Fruit fly (Drosophila melanogaster) whole organism, embryonic: Measurements from ENCODE around the gene CG42399.

ENCODE experiments used
- Atf6 ChIP-seq: fragments of 200-800 bp; sonication (Bioruptor generic); IDR thresholded peaks from 2 replicates; pipeline ENCODE4 v1.3.6; 2022; ENCODE audit warnings: missing biosample characterization, missing genetic modification characterization
- B-H1 ChIP-seq: fragments of 200-800 bp; sonication (Bioruptor generic); IDR thresholded peaks from 3 replicates; pipeline ENCODE4 v1.3.6; 2022; ENCODE audit warnings: missing biosample characterization, missing genetic modification characterization
- CG10267 ChIP-seq: fragments of 200-800 bp; sonication (Bioruptor generic); optimal IDR thresholded peaks from 2 replicates; lab custom pipeline; 2018; ENCODE audit warnings: missing biosample characterization, mild to moderate bottlenecking, missing genetic modification characterization, moderate library complexity
- CG12659 ChIP-seq: fragments of 200-800 bp; sonication (Bioruptor generic); optimal IDR thresholded peaks from 3 replicates; lab custom pipeline; 2017; ENCODE audit warnings: mild to moderate bottlenecking, missing biosample characterization, missing genetic modification reagents, missing genetic modification characterization
- CG12769 ChIP-seq: fragments of 200-800 bp; sonication (Bioruptor generic); optimal IDR thresholded peaks from 2 replicates; lab custom pipeline; 2019; ENCODE audit warnings: missing biosample characterization, mild to moderate bottlenecking, missing genetic modification characterization, moderate library complexity
- CG13296 ChIP-seq: fragments of 200-800 bp; sonication (Bioruptor generic); optimal IDR thresholded peaks from 3 replicates; lab custom pipeline; 2018; ENCODE audit warnings: missing biosample characterization, mild to moderate bottlenecking, missing genetic modification characterization
- CG13624 ChIP-seq: fragments of 200-800 bp; sonication (Bioruptor generic); optimal IDR thresholded peaks from 2 replicates; lab custom pipeline; 2016; ENCODE audit warnings: missing biosample characterization, missing genetic modification characterization
- CG15011 ChIP-seq: fragments of 200-800 bp; sonication (Bioruptor generic); optimal IDR thresholded peaks from 3 replicates; lab custom pipeline; 2018; ENCODE audit warnings: missing biosample characterization, mild to moderate bottlenecking, missing genetic modification characterization
- CG1529 ChIP-seq: fragments of 200-800 bp; sonication (Bioruptor generic); optimal IDR thresholded peaks from 3 replicates; lab custom pipeline; 2018; ENCODE audit warnings: missing biosample characterization, missing genetic modification characterization
- CG17829 ChIP-seq: fragments of 200-800 bp; optimal IDR thresholded peaks from 2 replicates; lab custom pipeline; 2019; ENCODE audit warnings: missing biosample characterization, mild to moderate bottlenecking, missing genetic modification characterization, moderate library complexity
- CG17912 ChIP-seq: fragments of 200-800 bp; sonication (Bioruptor generic); optimal IDR thresholded peaks from 2 replicates; lab custom pipeline; 2018; ENCODE audit warnings: missing biosample characterization, mild to moderate bottlenecking, missing genetic modification characterization
- CG30020 ChIP-seq: fragments of 200-800 bp; optimal IDR thresholded peaks from 2 replicates; lab custom pipeline; 2019; ENCODE audit warnings: missing biosample characterization, mild to moderate bottlenecking, missing genetic modification characterization, moderate library complexity
- CG33213 ChIP-seq: fragments of 200-800 bp; sonication (Bioruptor generic); optimal IDR thresholded peaks from 3 replicates; lab custom pipeline; 2016; ENCODE audit warnings: missing biosample characterization, missing genetic modification characterization
- CG33557 ChIP-seq: fragments of 200-800 bp; sonication (Bioruptor generic); optimal IDR thresholded peaks from 2 replicates; lab custom pipeline; 2019; ENCODE audit warnings: missing biosample characterization, mild to moderate bottlenecking, missing genetic modification characterization, moderate library complexity
- CG6791 ChIP-seq: fragments of 200-800 bp; sonication (Bioruptor generic); IDR thresholded peaks from 3 replicates; pipeline ENCODE4 v1.3.6; 2022; ENCODE audit warnings: missing biosample characterization, missing genetic modification characterization; ENCODE audit not compliant: partially characterized antibody
- CG7745 ChIP-seq: fragments of 200-800 bp; sonication (Bioruptor generic); optimal IDR thresholded peaks from 2 replicates; lab custom pipeline; 2018; ENCODE audit warnings: missing biosample characterization, mild to moderate bottlenecking, missing genetic modification characterization, moderate library complexity
- CG8359 ChIP-seq: fragments of 200-800 bp; sonication (Bioruptor generic); optimal IDR thresholded peaks from 2 replicates; lab custom pipeline; 2017; ENCODE audit warnings: missing biosample characterization, mild to moderate bottlenecking, missing genetic modification characterization, borderline replicate concordance
- CG9215 ChIP-seq: fragments of 200-800 bp; sonication (Bioruptor generic); IDR thresholded peaks from 2 replicates; pipeline ENCODE4 v1.3.6; 2022; ENCODE audit warnings: missing biosample characterization, missing genetic modification characterization
- D19B ChIP-seq: fragments of 200-800 bp; sonication (Bioruptor generic); optimal IDR thresholded peaks from 2 replicates; lab custom pipeline; 2017; ENCODE audit warnings: missing biosample characterization, mild to moderate bottlenecking, missing genetic modification characterization
- Drgx ChIP-seq: fragments of 200-800 bp; sonication (Bioruptor generic); IDR thresholded peaks from 2 replicates; pipeline ENCODE4 v1.3.6; 2022; ENCODE audit warnings: missing biosample characterization, missing genetic modification characterization
- Gsc ChIP-seq: fragments of 200-800 bp; sonication (Bioruptor generic); IDR thresholded peaks from 2 replicates; pipeline ENCODE4 v1.3.6; 2022; ENCODE audit warnings: missing biosample characterization, missing genetic modification characterization
- HLH54F ChIP-seq: fragments of 200-800 bp; sonication (Bioruptor generic); optimal IDR thresholded peaks from 3 replicates; lab custom pipeline; 2016; ENCODE audit warnings: missing biosample characterization, missing genetic modification characterization
- Jarid2 ChIP-seq: fragments of 200-800 bp; sonication (Bioruptor generic); optimal IDR thresholded peaks from 3 replicates; lab custom pipeline; 2017; ENCODE audit warnings: mild to moderate bottlenecking, missing biosample characterization, missing genetic modification reagents, missing genetic modification characterization
- ac ChIP-seq: fragments of 200-800 bp; sonication (Bioruptor generic); optimal IDR thresholded peaks from 3 replicates; lab custom pipeline; 2017; ENCODE audit warnings: missing biosample characterization, mild to moderate bottlenecking, missing genetic modification characterization
- bowl ChIP-seq: fragments of 200-800 bp; sonication (Bioruptor generic); IDR thresholded peaks from 2 replicates; pipeline ENCODE4 v1.3.6; 2022; ENCODE audit warnings: missing biosample characterization, missing genetic modification characterization
- br ChIP-seq: fragments of >200 bp; optimal IDR thresholded peaks from 2 replicates; lab custom pipeline; 2017
- chinmo ChIP-seq: fragments of 200-800 bp; sonication (Bioruptor generic); IDR thresholded peaks from 4 replicates; pipeline ENCODE4 v1.3.6; 2022; ENCODE audit warnings: missing biosample characterization, missing genetic modification characterization; ENCODE audit not compliant: partially characterized antibody
- chn ChIP-seq: fragments of 200-800 bp; sonication (Bioruptor generic); optimal IDR thresholded peaks from 2 replicates; lab custom pipeline; 2016; ENCODE audit warnings: missing biosample characterization, missing genetic modification characterization
- dan ChIP-seq: fragments of 200-800 bp; sonication (Bioruptor generic); IDR thresholded peaks from 2 replicates; pipeline ENCODE4 v1.3.6; 2022; ENCODE audit warnings: missing biosample characterization, missing genetic modification characterization
- dysf ChIP-seq: fragments of 200-800 bp; sonication (Bioruptor generic); IDR thresholded peaks from 3 replicates; pipeline ENCODE4 v1.3.6; 2022; ENCODE audit warnings: missing biosample characterization, missing genetic modification characterization
- emc ChIP-seq: fragments of 200-800 bp; sonication (Bioruptor generic); optimal IDR thresholded peaks from 2 replicates; lab custom pipeline; 2016; ENCODE audit warnings: missing biosample characterization, missing genetic modification characterization
- en ChIP-seq: fragments of 200-800 bp; sonication (Bioruptor generic); optimal IDR thresholded peaks from 2 replicates; lab custom pipeline; 2016; ENCODE audit warnings: missing biosample characterization, missing genetic modification characterization
- eve ChIP-seq, 2 experiments: fragments of >200 bp; optimal IDR thresholded peaks; 2 replicates each; lab custom pipeline; 2017; ENCODE audit warnings: missing biosample characterization in 2 of 2, missing genetic modification characterization in 2 of 2
- grau ChIP-seq: fragments of 200-800 bp; optimal IDR thresholded peaks from 3 replicates; lab custom pipeline; 2019; ENCODE audit warnings: missing biosample characterization, mild to moderate bottlenecking, missing genetic modification characterization, moderate library complexity
- ind ChIP-seq: fragments of 200-800 bp; sonication (Bioruptor generic); optimal IDR thresholded peaks from 3 replicates; lab custom pipeline; 2016; ENCODE audit warnings: missing biosample characterization, missing genetic modification characterization
- mld ChIP-seq: fragments of 200-800 bp; sonication (Bioruptor generic); IDR thresholded peaks from 3 replicates; pipeline ENCODE4 v1.3.6; 2022; ENCODE audit warnings: missing biosample characterization, missing genetic modification characterization; ENCODE audit not compliant: partially characterized antibody
- nerfin-2 ChIP-seq: fragments of 200-800 bp; sonication (Bioruptor generic); IDR thresholded peaks from 2 replicates; pipeline ENCODE4 v1.3.6; 2022; ENCODE audit warnings: missing biosample characterization, missing genetic modification characterization; ENCODE audit not compliant: partially characterized antibody
- nom ChIP-seq: fragments of 200-800 bp; sonication (Bioruptor generic); optimal IDR thresholded peaks from 2 replicates; lab custom pipeline; 2017; ENCODE audit warnings: missing biosample characterization, missing genetic modification characterization, mild to moderate bottlenecking, moderate library complexity, missing genetic modification reagents
- org-1 ChIP-seq: fragments of 200-800 bp; sonication (Bioruptor generic); optimal IDR thresholded peaks from 2 replicates; lab custom pipeline; 2017; ENCODE audit warnings: missing biosample characterization, missing genetic modification characterization
- pan ChIP-seq, 4 experiments: fragments of >200 bp in 3 of 4; fragments of 200-800 bp in 1 of 4; sonication (Bioruptor generic) in 1 of 4; optimal IDR thresholded peaks in 3 of 4; IDR thresholded peaks in 1 of 4; 2 replicates each; pipeline versions ENCODE4 v1.3.6 to Lab custom; 2017 to 2022; ENCODE audit warnings: missing biosample characterization in 2 of 4, missing genetic modification characterization in 2 of 4, mixed read lengths in 1 of 4
- pb ChIP-seq: fragments of 200-800 bp; sonication (Bioruptor generic); optimal IDR thresholded peaks from 3 replicates; lab custom pipeline; 2016; ENCODE audit warnings: missing biosample characterization, missing genetic modification characterization
- pros ChIP-seq: fragments of 200-800 bp; sonication (Bioruptor generic); optimal IDR thresholded peaks from 3 replicates; lab custom pipeline; 2019; ENCODE audit warnings: missing biosample characterization, mild to moderate bottlenecking, missing genetic modification characterization, moderate library complexity
- schlank ChIP-seq: fragments of 200-800 bp; sonication (Bioruptor generic); optimal IDR thresholded peaks from 2 replicates; lab custom pipeline; 2018; ENCODE audit warnings: missing biosample characterization, mild to moderate bottlenecking, missing genetic modification characterization
- sens-2 ChIP-seq: fragments of 200-800 bp; sonication (Bioruptor generic); IDR thresholded peaks from 2 replicates; pipeline ENCODE4 v1.3.6; 2022; ENCODE audit warnings: missing biosample characterization, missing genetic modification characterization
- seq ChIP-seq: fragments of 200-800 bp; sonication (Bioruptor generic); IDR thresholded peaks from 2 replicates; pipeline ENCODE4 v1.3.6; 2022; ENCODE audit warnings: missing biosample characterization, missing genetic modification characterization
- shn ChIP-seq: fragments of 200-800 bp; sonication (Bioruptor generic); optimal IDR thresholded peaks from 3 replicates; lab custom pipeline; 2016; ENCODE audit warnings: missing biosample characterization, missing genetic modification characterization
- sima ChIP-seq: fragments of 200-800 bp; sonication (Bioruptor generic); optimal IDR thresholded peaks from 2 replicates; lab custom pipeline; 2016; ENCODE audit warnings: missing biosample characterization, missing genetic modification characterization
- tin ChIP-seq: fragments of 200-800 bp; sonication (Bioruptor generic); optimal IDR thresholded peaks from 3 replicates; lab custom pipeline; 2016; ENCODE audit warnings: missing biosample characterization, missing genetic modification characterization
- tio ChIP-seq: fragments of 200-800 bp; sonication (Bioruptor generic); optimal IDR thresholded peaks from 2 replicates; lab custom pipeline; 2017; ENCODE audit warnings: missing biosample characterization, missing genetic modification characterization, inconsistent platforms
- unc-4 ChIP-seq: fragments of 200-800 bp; sonication (Bioruptor generic); IDR thresholded peaks from 2 replicates; pipeline ENCODE4 v1.3.6; 2022; ENCODE audit warnings: missing biosample characterization, missing genetic modification characterization; ENCODE audit not compliant: partially characterized antibody
- wek ChIP-seq: fragments of 200-800 bp; sonication (Bioruptor generic); optimal IDR thresholded peaks from 3 replicates; lab custom pipeline; 2018; ENCODE audit warnings: missing biosample characterization, mild to moderate bottlenecking, missing genetic modification characterization, moderate library complexity

The CG42399 gene

dm6 chr2L:94639-95059 lies 58.5 kb downstream of the CG42399 start, which contains the start of gene Zir:
TSS of gene Zir (plus strand) at chr2L:94739.
- TF ChIP-seq emc (GFP tag; lab: Kevin White, UChicago) (no peak), chinmo (GFP tag; lab: Robert Waterston, UW) (peak; percentile 77; the same call in 2 of the 4 replicates), eve (GFP tag; optimal IDR thresholded peaks at IDR 0.05; lab: Kevin White, UChicago) (peak in 1 of 2 experiments; percentile 75), CG10267 (tag; lab: Kevin White, UChicago) (peak; percentile 21), sens-2 (GFP tag; lab: Robert Waterston, UW) (no peak), bowl (GFP tag; lab: Robert Waterston, UW) (no peak), HLH54F (no peak), CG13624 (GFP tag; lab: Kevin White, UChicago) (peak; percentile 13), CG17912 (peak; percentile 34), D19B (GFP tag; lab: Kevin White, UChicago) (no peak), ac (no peak), Jarid2 (GFP tag; lab: Kevin White, UChicago) (no peak), CG8359 (no peak), grau (tag; lab: Kevin White, UChicago) (no peak), CG33213 (GFP tag; lab: Kevin White, UChicago) (no peak), shn (GFP tag; lab: Kevin White, UChicago) (no peak), CG1529 (no peak), unc-4 (GFP tag; lab: Robert Waterston, UW) (peak; percentile 67), br (no peak), nom (GFP tag; lab: Kevin White, UChicago) (peak; percentile 17), CG15011 (GFP tag; lab: Kevin White, UChicago) (no peak), CG12659 (GFP tag; lab: Kevin White, UChicago) (peak; percentile 26), Atf6 (GFP tag; lab: Robert Waterston, UW) (peak; percentile 15; the same call in 1 of the 2 replicates), pan (optimal IDR thresholded peaks at IDR 0.05; lab: Kevin White, UChicago) (no peak), pan (GFP tag; optimal IDR thresholded peaks at IDR 0.05 in 1 of 2, IDR thresholded peaks at IDR 0.05 in 1 of 2) (no peak), tio (GFP tag; lab: Kevin White, UChicago) (no peak), nerfin-2 (GFP tag; lab: Robert Waterston, UW) (peak; percentile 85), CG33557 (GFP tag; lab: Kevin White, UChicago) (peak; percentile 29), en (GFP tag; lab: Kevin White, UChicago) (no peak), org-1 (GFP tag; lab: Kevin White, UChicago) (no peak), wek (GFP tag; lab: Kevin White, UChicago) (peak; percentile 94), dan (GFP tag; lab: Robert Waterston, UW) (no peak), schlank (tag; lab: Kevin White, UChicago) (no peak), CG17829 (tag; lab: Kevin White, UChicago) (peak; percentile 23), CG30020 (tag; lab: Kevin White, UChicago) (peak; percentile 75), ind (GFP tag; lab: Kevin White, UChicago) (no peak), dysf (GFP tag; lab: Robert Waterston, UW) (no peak), tin (GFP tag; lab: Kevin White, UChicago) (no peak), seq (GFP tag; lab: Robert Waterston, UW) (no peak), CG6791 (GFP tag; lab: Robert Waterston, UW) (peak; percentile 58; the same call in 2 of the 3 replicates), pros (GFP tag; lab: Kevin White, UChicago) (no peak), CG9215 (GFP tag; lab: Robert Waterston, UW) (no peak), CG13296 (GFP tag; lab: Kevin White, UChicago) (peak; percentile 43), pb (GFP tag; lab: Kevin White, UChicago) (no peak), mld (GFP tag; lab: Robert Waterston, UW) (peak; percentile 39; the same call in 2 of the 3 replicates), Drgx (GFP tag; lab: Robert Waterston, UW) (no peak), CG12769 (tag; lab: Kevin White, UChicago) (no peak), B-H1 (GFP tag; lab: Robert Waterston, UW) (no peak), chn (GFP tag; lab: Kevin White, UChicago) (no peak), sima (GFP tag; lab: Kevin White, UChicago) (no peak), CG7745 (no peak), Gsc (GFP tag; lab: Robert Waterston, UW) (no peak)
